Worm (Caenorhabditis elegans) whole organism, early embryonic: Measurements from ENCODE around the gene cox-14.

ENCODE experiments used
- B0310.2 ChIP-seq: sonication (generic microtip); optimal IDR thresholded peaks from 2 replicates; lab custom pipeline; 2016; ENCODE audit warnings: mild to moderate bottlenecking, missing genetic modification characterization, missing compliant biosample characterization
- ama-1 ChIP-seq: fragments of 150-350 bp; optimal IDR thresholded peaks from 2 replicates; lab custom pipeline; 2014
- ceh-13 ChIP-seq: fragments of 200-800 bp; sonication (Bioruptor generic); optimal IDR thresholded peaks from 2 replicates; lab custom pipeline; 2018; ENCODE audit warnings: mild to moderate bottlenecking, missing genetic modification characterization, missing compliant biosample characterization
- ceh-36 ChIP-seq: sonication (generic microtip); optimal IDR thresholded peaks from 2 replicates; lab custom pipeline; 2016; ENCODE audit warnings: missing genetic modification characterization, inconsistent platforms, missing compliant biosample characterization
- flt-1 ChIP-seq: fragments of 200-800 bp; sonication (Bioruptor generic); IDR thresholded peaks from 2 replicates; pipeline ENCODE4 v1.3.6; 2022; ENCODE audit warnings: missing genetic modification characterization, missing compliant biosample characterization
- hmg-4 ChIP-seq: fragments of 200-800 bp; sonication (Bioruptor generic); optimal IDR thresholded peaks from 2 replicates; lab custom pipeline; 2018; ENCODE audit warnings: mild to moderate bottlenecking, missing genetic modification characterization, missing compliant biosample characterization
- pes-1 ChIP-seq: fragments of 200-800 bp; sonication (Bioruptor generic); IDR thresholded peaks from 2 replicates; pipeline ENCODE4 v1.3.6; 2022; ENCODE audit warnings: missing genetic modification reagents, missing genetic modification characterization, missing compliant biosample characterization
- tbx-11 ChIP-seq: fragments of 200-800 bp; sonication (Bioruptor generic); IDR thresholded peaks from 2 replicates; pipeline ENCODE4 v1.3.6; 2022; ENCODE audit warnings: missing genetic modification characterization, missing compliant biosample characterization
- tbx-37 ChIP-seq: fragments of 200-800 bp; sonication (Bioruptor generic); conservative IDR thresholded peaks from 2 replicates; pipeline ENCODE4 v1.3.6; 2022; ENCODE audit warnings: missing genetic modification reagents, missing genetic modification characterization, missing compliant biosample characterization
- tra-4 ChIP-seq: sonication (generic microtip); optimal IDR thresholded peaks from 2 replicates; lab custom pipeline; 2017; ENCODE audit warnings: missing genetic modification characterization, missing compliant biosample characterization

ce11 chrIII:10195911-10196310 lies 22.8 kb upstream of the cox-14 start:
- no peak for TF ChIP-seq ceh-36
- no peak for TF ChIP-seq flt-1 (GFP tag; lab: Robert Waterston, UW)
- TF ChIP-seq ama-1 (lab: Kevin White, UChicago) = no peak
- TF ChIP-seq hmg-4 (GFP tag; lab: Kevin White, UChicago) = no peak
- TF ChIP-seq tbx-11 = no peak
- TF ChIP-seq ceh-13 (GFP tag; lab: Kevin White, UChicago) = no peak
- no peak for TF ChIP-seq B0310.2
- no peak for TF ChIP-seq tbx-37 (GFP tag; lab: Robert Waterston, UW)
- no peak for TF ChIP-seq pes-1 (GFP tag; lab: Robert Waterston, UW)
- TF ChIP-seq tra-4 (tag; lab: Kevin White, UChicago) = no peak
